Worm (Caenorhabditis elegans) whole organism, L2 larva: ENCODE measurements around the gene mig-23.

Experiments
- C34F6.9 ChIP-seq: fragments of 150-350 bp; optimal IDR thresholded peaks from 2 replicates; lab custom pipeline; 2014; ENCODE audit warnings: missing biosample characterization, missing genetic modification characterization
- F13H6.1 ChIP-seq: sonication (generic microtip); optimal IDR thresholded peaks from 2 replicates; lab custom pipeline; 2016; ENCODE audit warnings: missing genetic modification characterization, missing compliant biosample characterization
- R02D3.7 ChIP-seq: fragments of 150-350 bp; optimal IDR thresholded peaks from 2 replicates; lab custom pipeline; 2014; ENCODE audit warnings: missing biosample characterization, missing genetic modification characterization
- Y55F3AM.14 ChIP-seq: fragments of 200-800 bp; sonication (Bioruptor generic); optimal IDR thresholded peaks from 2 replicates; lab custom pipeline; 2018; ENCODE audit warnings: mild to moderate bottlenecking, missing genetic modification characterization, missing compliant biosample characterization
- ZK546.5 ChIP-seq: sonication (generic microtip); optimal IDR thresholded peaks from 2 replicates; lab custom pipeline; 2017; ENCODE audit warnings: missing biosample characterization, missing genetic modification characterization
- alr-1 ChIP-seq: fragments of 150-350 bp; optimal IDR thresholded peaks from 2 replicates; lab custom pipeline; 2014; ENCODE audit warnings: missing biosample characterization, missing genetic modification characterization
- aly-2 ChIP-seq: fragments of 150-350 bp; optimal IDR thresholded peaks from 2 replicates; lab custom pipeline; 2014; ENCODE audit warnings: missing biosample characterization, missing genetic modification characterization
- ama-1 ChIP-seq: fragments of 150-350 bp; optimal IDR thresholded peaks from 2 replicates; lab custom pipeline; 2018; ENCODE audit warnings: inconsistent platforms
- blmp-1 ChIP-seq: sonication (generic microtip); optimal IDR thresholded peaks from 2 replicates; lab custom pipeline; 2017; ENCODE audit warnings: missing genetic modification characterization, mild to moderate bottlenecking, missing compliant biosample characterization, antibody characterized with exemption, moderate library complexity; ENCODE audit not compliant: insufficient read depth
- ceh-16 ChIP-seq: fragments of 150-350 bp; optimal IDR thresholded peaks from 2 replicates; lab custom pipeline; 2014; ENCODE audit warnings: missing biosample characterization, missing genetic modification characterization
- ceh-82 ChIP-seq: fragments of 150-350 bp; optimal IDR thresholded peaks from 2 replicates; lab custom pipeline; 2014; ENCODE audit warnings: missing biosample characterization, missing genetic modification characterization
- crh-2 ChIP-seq: sonication (generic microtip); optimal IDR thresholded peaks from 2 replicates; lab custom pipeline; 2017; ENCODE audit warnings: missing biosample characterization, missing genetic modification characterization
- dmd-4 ChIP-seq: sonication (generic microtip); optimal IDR thresholded peaks from 2 replicates; lab custom pipeline; 2017; ENCODE audit warnings: missing biosample characterization, missing genetic modification characterization
- egl-27 ChIP-seq: sonication (generic microtip); optimal IDR thresholded peaks from 3 replicates; lab custom pipeline; 2017; ENCODE audit warnings: missing biosample characterization, missing genetic modification reagents, missing genetic modification characterization
- elt-1 ChIP-seq: fragments of 150-350 bp; optimal IDR thresholded peaks from 2 replicates; lab custom pipeline; 2014; ENCODE audit warnings: missing biosample characterization, missing genetic modification characterization
- elt-3 ChIP-seq: sonication (generic microtip); optimal IDR thresholded peaks from 2 replicates; lab custom pipeline; 2017; ENCODE audit warnings: missing biosample characterization, missing genetic modification characterization
- fos-1 ChIP-seq: fragments of 150-350 bp; optimal IDR thresholded peaks from 2 replicates; lab custom pipeline; 2014; ENCODE audit warnings: missing biosample characterization, missing genetic modification characterization
- gmeb-1 ChIP-seq: fragments of 150-350 bp; optimal IDR thresholded peaks from 2 replicates; lab custom pipeline; 2014; ENCODE audit warnings: missing biosample characterization, missing genetic modification characterization
- lin-11 ChIP-seq: fragments of 150-350 bp; sonication (generic microtip); optimal IDR thresholded peaks from 2 replicates; lab custom pipeline; 2014; ENCODE audit warnings: missing biosample characterization, missing genetic modification characterization, inconsistent platforms, mixed read lengths
- lin-13 ChIP-seq: fragments of 150-350 bp; optimal IDR thresholded peaks from 2 replicates; lab custom pipeline; 2014; ENCODE audit warnings: missing biosample characterization, missing genetic modification reagents, missing genetic modification characterization
- lin-39 ChIP-seq: fragments of 150-350 bp; optimal IDR thresholded peaks from 2 replicates; lab custom pipeline; 2014; ENCODE audit warnings: missing biosample characterization, missing genetic modification reagents, missing genetic modification characterization
- lsy-2 ChIP-seq, 2 experiments: fragments of 150-350 bp in 1 of 2; sonication (generic microtip) in 1 of 2; optimal IDR thresholded peaks; 2 replicates each; lab custom pipeline; 2014 to 2017; ENCODE audit warnings: missing biosample characterization in 2 of 2, missing genetic modification characterization in 2 of 2
- mab-5 ChIP-seq: fragments of 150-350 bp; optimal IDR thresholded peaks from 2 replicates; lab custom pipeline; 2014; ENCODE audit warnings: missing biosample characterization, missing genetic modification characterization
- mbf-1 ChIP-seq: sonication (generic microtip); optimal IDR thresholded peaks from 2 replicates; lab custom pipeline; 2017; ENCODE audit warnings: missing biosample characterization, missing genetic modification characterization
- mdl-1 ChIP-seq, 2 experiments: fragments of 150-350 bp in 1 of 2; sonication (generic microtip) in 1 of 2; optimal IDR thresholded peaks; 2 replicates each; lab custom pipeline; 2017; ENCODE audit warnings: missing biosample characterization in 2 of 2, missing genetic modification characterization in 2 of 2
- nhr-10 ChIP-seq: sonication (generic microtip); optimal IDR thresholded peaks from 2 replicates; lab custom pipeline; 2017; ENCODE audit warnings: missing biosample characterization, missing genetic modification characterization
- nhr-129 ChIP-seq: fragments of 150-350 bp; optimal IDR thresholded peaks from 2 replicates; lab custom pipeline; 2014; ENCODE audit warnings: missing biosample characterization, missing genetic modification characterization
- nhr-21 ChIP-seq: fragments of 150-350 bp; optimal IDR thresholded peaks from 2 replicates; lab custom pipeline; 2014; ENCODE audit warnings: missing biosample characterization, missing genetic modification characterization
- nhr-23 ChIP-seq: fragments of 150-350 bp; optimal IDR thresholded peaks from 2 replicates; lab custom pipeline; 2014; ENCODE audit warnings: missing biosample characterization, missing genetic modification reagents, missing genetic modification characterization
- nhr-237 ChIP-seq: fragments of 150-350 bp; optimal IDR thresholded peaks from 2 replicates; lab custom pipeline; 2014; ENCODE audit warnings: missing biosample characterization, missing genetic modification characterization
- nhr-25 ChIP-seq: fragments of 150-350 bp; sonication (generic microtip); optimal IDR thresholded peaks from 3 replicates; lab custom pipeline; 2014; ENCODE audit warnings: missing biosample characterization, missing genetic modification characterization
- nhr-6 ChIP-seq: fragments of 150-350 bp; optimal IDR thresholded peaks from 2 replicates; lab custom pipeline; 2014; ENCODE audit warnings: missing biosample characterization, missing genetic modification characterization
- nhr-77 ChIP-seq: fragments of 150-350 bp; optimal IDR thresholded peaks from 2 replicates; lab custom pipeline; 2014; ENCODE audit warnings: missing biosample characterization, missing genetic modification characterization
- peb-1 ChIP-seq: fragments of 150-350 bp; optimal IDR thresholded peaks from 2 replicates; lab custom pipeline; 2014; ENCODE audit warnings: missing biosample characterization, missing genetic modification characterization
- sem-4 ChIP-seq: fragments of 150-350 bp; optimal IDR thresholded peaks from 2 replicates; lab custom pipeline; 2014; ENCODE audit warnings: missing biosample characterization, missing genetic modification reagents, missing genetic modification characterization
- skn-1 ChIP-seq: sonication (generic microtip); optimal IDR thresholded peaks from 2 replicates; lab custom pipeline; 2017; ENCODE audit warnings: missing biosample characterization, missing genetic modification characterization
- sma-3 ChIP-seq: sonication (generic microtip); optimal IDR thresholded peaks from 2 replicates; lab custom pipeline; 2016; ENCODE audit warnings: missing genetic modification reagents, missing genetic modification characterization, missing compliant biosample characterization
- sma-9 ChIP-seq, 2 experiments: fragments of 150-350 bp in 1 of 2; sonication (generic microtip) in 1 of 2; optimal IDR thresholded peaks; 2 replicates each; lab custom pipeline; 2014 to 2016; ENCODE audit warnings: missing genetic modification characterization in 2 of 2, mild to moderate bottlenecking in 1 of 2, missing biosample characterization in 1 of 2, missing compliant biosample characterization in 1 of 2, missing genetic modification reagents in 1 of 2, moderate library complexity in 1 of 2
- snpc-4 ChIP-seq: fragments of 150-350 bp; optimal IDR thresholded peaks from 2 replicates; lab custom pipeline; 2014; ENCODE audit warnings: missing biosample characterization, missing genetic modification characterization
- unc-39 ChIP-seq: fragments of 150-350 bp; optimal IDR thresholded peaks from 2 replicates; lab custom pipeline; 2014; ENCODE audit warnings: missing biosample characterization, missing genetic modification characterization
- unc-55 ChIP-seq: fragments of 150-350 bp; sonication (generic microtip); optimal IDR thresholded peaks from 3 replicates; lab custom pipeline; 2014; ENCODE audit warnings: missing biosample characterization, missing genetic modification reagents, missing genetic modification characterization
- unc-62 ChIP-seq: fragments of 150-350 bp; optimal IDR thresholded peaks from 2 replicates; lab custom pipeline; 2014; ENCODE audit warnings: missing biosample characterization, missing genetic modification reagents, missing genetic modification characterization
- zag-1 ChIP-seq: fragments of 150-350 bp; optimal IDR thresholded peaks from 2 replicates; lab custom pipeline; 2014; ENCODE audit warnings: missing biosample characterization, missing genetic modification characterization
- ztf-1 ChIP-seq: fragments of 200-800 bp; sonication (Bioruptor generic); conservative IDR thresholded peaks from 2 replicates; pipeline ENCODE4 v1.3.6; 2022; ENCODE audit warnings: missing genetic modification characterization, missing compliant biosample characterization
- ztf-11 ChIP-seq: sonication (generic microtip); optimal IDR thresholded peaks from 2 replicates; lab custom pipeline; 2017; ENCODE audit warnings: missing biosample characterization, missing genetic modification characterization
- ztf-4 ChIP-seq: fragments of 150-350 bp; optimal IDR thresholded peaks from 2 replicates; lab custom pipeline; 2014; ENCODE audit warnings: missing biosample characterization, missing genetic modification characterization

mig-23 gene

ce11 chrX:5984581-5985039 lies 35.9 kb upstream of the mig-23 start, which contains the start of gene klp-13:
TSS of gene klp-13 (plus strand) at chrX:5984989.
- TF ChIP-seq ZK546.5, result peak; percentile 89
- peak; percentile 30 for TF ChIP-seq blmp-1 (tag; lab: Kevin White, UChicago)
- peak; percentile 55 to 84 for TF ChIP-seq mdl-1 (tag; optimal IDR thresholded peaks at IDR 0.05; lab: Kevin White, UChicago)
- peak; percentile 91 for TF ChIP-seq C34F6.9 (tag; lab: Kevin White, UChicago)
- TF ChIP-seq nhr-237 (tag; lab: Kevin White, UChicago), result no peak
- peak; percentile 89 for TF ChIP-seq F13H6.1
- TF ChIP-seq elt-1 (tag; lab: Kevin White, UChicago), result no peak
- peak; percentile 74 for TF ChIP-seq nhr-21 (tag; lab: Kevin White, UChicago)
- no peak for TF ChIP-seq ztf-1 (GFP tag; lab: Robert Waterston, UW)
- no peak for TF ChIP-seq alr-1 (tag; lab: Kevin White, UChicago)
- peak; percentile 90 for TF ChIP-seq sma-9 (GFP tag; optimal IDR thresholded peaks at IDR 0.05; lab: Kevin White, UChicago)
- no peak for TF ChIP-seq sma-9 (tag; optimal IDR thresholded peaks at IDR 0.05; lab: Kevin White, UChicago)
- peak; percentile 45 to 89 for TF ChIP-seq lsy-2 (tag; optimal IDR thresholded peaks at IDR 0.05; lab: Kevin White, UChicago)
- TF ChIP-seq R02D3.7 (tag; lab: Kevin White, UChicago), result no peak
- TF ChIP-seq crh-2 (tag; lab: Kevin White, UChicago), result peak; percentile 91
- TF ChIP-seq nhr-6 (tag; lab: Kevin White, UChicago), result peak; percentile 54
- TF ChIP-seq ama-1 (lab: Kevin White, UChicago), result no peak
- TF ChIP-seq lin-39 (tag; lab: Kevin White, UChicago), result no peak
- TF ChIP-seq unc-55, result peak; percentile 96
- no peak for TF ChIP-seq peb-1 (tag; lab: Kevin White, UChicago)
- TF ChIP-seq nhr-25 (tag; lab: Kevin White, UChicago), result no peak
- peak; percentile 92 for TF ChIP-seq nhr-129
- no peak for TF ChIP-seq ceh-16 (tag; lab: Kevin White, UChicago)
- peak; percentile 77 for TF ChIP-seq sem-4
- TF ChIP-seq lin-11 (tag; lab: Kevin White, UChicago), result peak; percentile 89
- TF ChIP-seq nhr-23 (tag; lab: Kevin White, UChicago), result no peak
- TF ChIP-seq ceh-82 (tag; lab: Kevin White, UChicago), result no peak
- peak; percentile 80 for TF ChIP-seq fos-1 (tag; lab: Kevin White, UChicago)
- peak; percentile 75 for TF ChIP-seq zag-1
- TF ChIP-seq nhr-10, result no peak
- no peak for TF ChIP-seq aly-2 (tag; lab: Kevin White, UChicago)
- TF ChIP-seq snpc-4 (tag; lab: Kevin White, UChicago), result peak; percentile 49
- no peak for TF ChIP-seq ztf-11 (tag; lab: Kevin White, UChicago)
- TF ChIP-seq lin-13 (GFP tag; lab: Kevin White, UChicago), result peak; percentile 95
- TF ChIP-seq nhr-77, result no peak
- TF ChIP-seq ztf-4 (tag; lab: Kevin White, UChicago), result peak; percentile 76
- peak; percentile 88 for TF ChIP-seq gmeb-1 (tag; lab: Kevin White, UChicago)
- no peak for TF ChIP-seq mbf-1 (tag; lab: Kevin White, UChicago)
- peak; percentile 76 for TF ChIP-seq egl-27
- peak; percentile 64 for TF ChIP-seq sma-3 (GFP tag; lab: Kevin White, UChicago)
- TF ChIP-seq Y55F3AM.14 (GFP tag; lab: Kevin White, UChicago), result peak; percentile 66
- TF ChIP-seq mab-5, result peak; percentile 38

DNA sequence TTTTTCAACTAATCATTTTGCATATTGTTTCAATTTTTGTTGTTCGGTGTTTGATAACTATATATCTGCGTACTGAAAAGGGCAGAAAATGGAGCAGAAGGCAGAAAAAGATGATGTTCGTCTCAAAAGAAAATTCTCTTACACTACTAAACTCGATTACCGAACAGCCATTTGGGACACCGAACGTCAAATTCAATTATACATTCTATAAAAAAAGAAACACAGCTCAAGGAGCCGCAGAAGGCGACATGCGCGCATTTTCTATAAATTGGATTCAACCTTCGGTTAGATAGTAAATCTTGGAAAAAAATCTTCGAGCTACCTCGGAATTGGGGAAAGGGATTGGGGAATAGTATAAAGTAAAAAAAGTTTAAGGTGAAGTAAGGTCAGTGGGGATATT lies 34.6 kb upstream of the mig-23 start:
- TF ChIP-seq sma-9 (GFP tag; optimal IDR thresholded peaks at IDR 0.05; lab: Kevin White, UChicago) (peak; percentile 38), sma-9 (tag; optimal IDR thresholded peaks at IDR 0.05; lab: Kevin White, UChicago) (no peak), mab-5 (no peak), ztf-1 (GFP tag; lab: Robert Waterston, UW) (no peak)

- no peak for TF ChIP-seq aly-2 (tag; lab: Kevin White, UChicago)
- TF ChIP-seq unc-39 (tag; lab: Kevin White, UChicago), result no peak
- TF ChIP-seq lsy-2 (tag; optimal IDR thresholded peaks at IDR 0.05; lab: Kevin White, UChicago), result peak in 1 of 2 experiments; percentile 47
- no peak for TF ChIP-seq ztf-4 (tag; lab: Kevin White, UChicago)
- peak; percentile 15 for TF ChIP-seq nhr-129
- TF ChIP-seq Y55F3AM.14 (GFP tag; lab: Kevin White, UChicago), result peak; percentile 84
- no peak for TF ChIP-seq mab-5
- TF ChIP-seq unc-55, result peak; percentile 43
- TF ChIP-seq unc-62 (GFP tag; lab: Kevin White, UChicago), result no peak
- TF ChIP-seq C34F6.9 (tag; lab: Kevin White, UChicago), result peak; percentile 14
- no peak for TF ChIP-seq skn-1 (tag; lab: Kevin White, UChicago)
- TF ChIP-seq egl-27, result no peak
- TF ChIP-seq zag-1, result peak; percentile 35
- TF ChIP-seq dmd-4 (tag; lab: Kevin White, UChicago), result no peak
- no peak for TF ChIP-seq sma-3 (GFP tag; lab: Kevin White, UChicago)
- peak; percentile 65 for TF ChIP-seq sma-9 (GFP tag; optimal IDR thresholded peaks at IDR 0.05; lab: Kevin White, UChicago)
- no peak for TF ChIP-seq sma-9 (tag; optimal IDR thresholded peaks at IDR 0.05; lab: Kevin White, UChicago)
- no peak for TF ChIP-seq lin-11 (tag; lab: Kevin White, UChicago)
- no peak for TF ChIP-seq elt-1 (tag; lab: Kevin White, UChicago)
- TF ChIP-seq mdl-1 (tag; optimal IDR thresholded peaks at IDR 0.05; lab: Kevin White, UChicago), result no peak
- TF ChIP-seq ztf-1 (GFP tag; lab: Robert Waterston, UW), result no peak
- TF ChIP-seq gmeb-1 (tag; lab: Kevin White, UChicago), result no peak
- no peak for TF ChIP-seq nhr-23 (tag; lab: Kevin White, UChicago)
- no peak for TF ChIP-seq elt-3 (tag; lab: Kevin White, UChicago)
- no peak for TF ChIP-seq R02D3.7 (tag; lab: Kevin White, UChicago)
- peak; percentile 6 for TF ChIP-seq crh-2 (tag; lab: Kevin White, UChicago)
- TF ChIP-seq nhr-6 (tag; lab: Kevin White, UChicago), result peak; percentile 36
Measured at ce11 chrX:5982799-5983198, 34.1 kb upstream of the mig-23 start.
